Worm (Caenorhabditis elegans) whole organism, L1 larva: ENCODE results near the gene nhr-57.

ENCODE experiments used
- ama-1 ChIP-seq: fragments of 150-350 bp; optimal IDR thresholded peaks from 2 replicates; lab custom pipeline; 2014
- ets-5 ChIP-seq: fragments of 200-800 bp; sonication (Bioruptor generic); IDR thresholded peaks from 2 replicates; pipeline ENCODE4 v1.3.6; 2022; ENCODE audit warnings: missing genetic modification characterization, missing compliant biosample characterization
- hpl-2 ChIP-seq: fragments of 150-350 bp; optimal IDR thresholded peaks from 2 replicates; lab custom pipeline; 2014; ENCODE audit warnings: missing biosample characterization, missing genetic modification reagents, missing genetic modification characterization
- lin-13 ChIP-seq: fragments of 150-350 bp; optimal IDR thresholded peaks from 2 replicates; lab custom pipeline; 2014; ENCODE audit warnings: missing biosample characterization, missing genetic modification reagents, missing genetic modification characterization
- nhr-237 ChIP-seq: fragments of 150-350 bp; optimal IDR thresholded peaks from 2 replicates; lab custom pipeline; 2014; ENCODE audit warnings: missing biosample characterization, missing genetic modification characterization
- nhr-76 ChIP-seq: sonication (generic microtip); optimal IDR thresholded peaks from 2 replicates; lab custom pipeline; 2017; ENCODE audit warnings: missing biosample characterization, missing genetic modification characterization
- nhr-77 ChIP-seq: fragments of 150-350 bp; optimal IDR thresholded peaks from 2 replicates; lab custom pipeline; 2014; ENCODE audit warnings: missing biosample characterization, missing genetic modification characterization
- unc-62 ChIP-seq: fragments of 150-350 bp; optimal IDR thresholded peaks from 2 replicates; lab custom pipeline; 2014; ENCODE audit warnings: missing biosample characterization, missing genetic modification reagents, missing genetic modification characterization

DNA sequence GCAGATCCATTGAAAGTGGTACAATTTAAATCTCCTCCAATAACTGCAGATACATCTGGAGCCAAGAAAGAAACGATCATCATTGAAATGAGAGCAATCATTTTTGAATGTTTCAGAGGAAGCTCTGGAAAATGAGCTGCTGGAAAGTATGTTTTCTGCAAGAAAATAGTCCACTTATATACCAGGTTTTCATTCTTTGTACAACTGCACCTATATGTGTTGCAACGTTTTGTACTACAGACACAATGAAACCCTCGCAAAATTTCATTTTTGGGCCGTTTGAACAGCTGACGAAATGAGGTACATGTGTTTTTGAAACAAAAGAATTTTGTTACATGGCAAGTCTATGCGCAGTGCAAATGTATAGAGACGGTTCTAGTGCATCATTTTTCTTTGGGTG, 13.4 kb upstream of the nhr-57 start, which contains the start of gene T05B4.9:
- TF ChIP-seq hpl-2 (GFP tag; lab: Kevin White, UChicago) = no peak
- no peak for TF ChIP-seq ama-1 (lab: Kevin White, UChicago)
- TF ChIP-seq unc-62 (GFP tag; lab: Kevin White, UChicago) = no peak
- no peak for TF ChIP-seq nhr-77 (tag; lab: Kevin White, UChicago)
- no peak for TF ChIP-seq nhr-237 (tag; lab: Kevin White, UChicago)
- no peak for TF ChIP-seq lin-13 (GFP tag; lab: Kevin White, UChicago)
- no peak for TF ChIP-seq ets-5
- TF ChIP-seq nhr-76 (tag; lab: Kevin White, UChicago) = no peak
